Fruit fly (Drosophila melanogaster): Measurements from ENCODE around the gene eff.
A peak's percentile ranks its signal among the peaks of the same experiment; 100 is the strongest.

The eff gene

DNA sequence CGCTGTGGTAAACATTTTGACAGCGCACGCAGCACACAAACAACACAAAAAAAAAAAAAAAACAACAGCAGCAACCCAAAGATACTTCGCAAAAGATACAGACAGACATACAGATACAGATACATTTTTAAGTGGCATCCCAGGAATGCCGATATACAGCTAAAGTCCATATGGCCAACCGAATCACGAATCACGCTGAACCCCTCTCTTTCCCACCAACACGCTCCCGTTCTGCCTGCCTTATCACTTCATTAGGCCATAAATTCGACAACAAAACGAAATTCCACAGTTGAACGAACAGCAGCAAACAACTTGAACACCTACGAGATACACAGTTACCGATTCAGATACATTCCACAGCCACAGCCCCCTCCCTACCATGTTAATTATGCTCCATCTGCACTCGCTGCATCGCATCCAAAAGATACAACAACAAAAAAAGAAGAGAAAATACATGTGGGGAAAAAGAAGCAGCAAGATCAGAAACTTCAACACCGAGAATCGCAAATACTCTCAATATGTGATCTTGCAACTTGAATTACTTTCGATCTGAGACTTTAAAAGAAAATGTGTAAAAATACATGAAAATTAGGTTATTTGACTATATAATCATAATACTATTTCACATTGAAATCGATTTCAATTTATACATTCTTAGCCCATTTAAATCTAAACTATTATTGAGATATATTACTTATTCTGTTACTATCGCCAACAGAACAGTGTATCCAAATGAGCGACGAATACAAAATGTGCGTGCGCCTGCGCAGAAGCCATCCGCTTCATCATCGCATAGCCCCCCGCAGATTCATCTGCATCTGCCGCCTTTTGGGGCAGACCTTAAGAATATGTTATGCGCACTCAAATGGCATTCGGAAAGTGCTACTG is 24.7 kb downstream of the eff start (continued):
- no peak for TF ChIP-seq otp (GFP tag; IDR thresholded peaks at IDR 0.05)
- TF ChIP-seq dmrt11E (tag; optimal IDR thresholded peaks at IDR 0.05), result peak; percentile 53
- peak; percentile 3 for TF ChIP-seq dmrt99B (tag; optimal IDR thresholded peaks at IDR 0.05)
- no peak for TF ChIP-seq toy (GFP tag; IDR thresholded peaks at IDR 0.05)
- TF ChIP-seq lola (GFP tag; optimal IDR thresholded peaks at IDR 0.05), result peak in 1 of 3 experiments; percentile 61
- no peak for TF ChIP-seq Asciz (GFP tag; optimal IDR thresholded peaks at IDR 0.05)
- no peak for TF ChIP-seq CG10654 (GFP tag; optimal IDR thresholded peaks at IDR 0.05)
- TF ChIP-seq CG13424 (tag; optimal IDR thresholded peaks at IDR 0.05), result no peak
- no peak for TF ChIP-seq CG14965 (GFP tag; optimal IDR thresholded peaks at IDR 0.05; ENCODE audit: borderline replicate concordance)
- no peak for TF ChIP-seq CG15011 (GFP tag; optimal IDR thresholded peaks at IDR 0.05)
- no peak for TF ChIP-seq dan (GFP tag; IDR thresholded peaks at IDR 0.05)
- TF ChIP-seq usp (GFP tag; optimal IDR thresholded peaks at IDR 0.05), result no peak
- peak; percentile 31 for TF ChIP-seq phol (tag; optimal IDR thresholded peaks at IDR 0.05)
- peak; percentile 36 for TF ChIP-seq nom (GFP tag; optimal IDR thresholded peaks at IDR 0.05)
- TF ChIP-seq CG10147 (GFP tag; optimal IDR thresholded peaks at IDR 0.05), result no peak
- no peak for TF ChIP-seq so (GFP tag; IDR thresholded peaks at IDR 0.05)
- peak; percentile 13 for TF ChIP-seq kni (GFP tag; optimal IDR thresholded peaks at IDR 0.05)
- no peak for TF ChIP-seq CG16813 (GFP tag; IDR thresholded peaks at IDR 0.05; ENCODE audit: partially characterized antibody)
- no peak for TF ChIP-seq Tbp (GFP tag; optimal IDR thresholded peaks at IDR 0.05)
- TF ChIP-seq pfk (GFP tag; optimal IDR thresholded peaks at IDR 0.05), result no peak
- peak; percentile 15 for TF ChIP-seq CG7839 (tag; optimal IDR thresholded peaks at IDR 0.05)
- TF ChIP-seq prd (optimal IDR thresholded peaks at IDR 0.05), result no peak
- TF ChIP-seq prd (GFP tag; IDR thresholded peaks at IDR 0.05), result no peak; the same call in 2 of the 3 replicates
- no peak for TF ChIP-seq CG15479 (GFP tag; optimal IDR thresholded peaks at IDR 0.05)
- no peak for TF ChIP-seq Abd-B (GFP tag; optimal IDR thresholded peaks at IDR 0.05)
- TF ChIP-seq NfI (GFP tag; optimal IDR thresholded peaks at IDR 0.05), result no peak
- TF ChIP-seq CG8281 (tag; optimal IDR thresholded peaks at IDR 0.05), result no peak
- peak; percentile 83 for TF ChIP-seq sens (GFP tag)
- TF ChIP-seq CG7556 (GFP tag; optimal IDR thresholded peaks at IDR 0.05), result peak; percentile 7
- peak; percentile 34 for TF ChIP-seq CG33557 (GFP tag; optimal IDR thresholded peaks at IDR 0.05)
- TF ChIP-seq hbn (GFP tag; IDR thresholded peaks at IDR 0.05; ENCODE audit: partially characterized antibody), result no peak
- no peak for TF ChIP-seq bab2 (GFP tag; optimal IDR thresholded peaks at IDR 0.05)
- peak; percentile 36 for TF ChIP-seq nmo (GFP tag; optimal IDR thresholded peaks at IDR 0.05)
- TF ChIP-seq Nf-YB (GFP tag; optimal IDR thresholded peaks at IDR 0.05), result no peak
- TF ChIP-seq HLH54F (GFP tag; optimal IDR thresholded peaks at IDR 0.05), result no peak
- TF ChIP-seq Ravus (GFP tag; IDR thresholded peaks at IDR 0.05), result no peak
- no peak for TF ChIP-seq dati (GFP tag; IDR thresholded peaks at IDR 0.05)
- TF ChIP-seq Myb (GFP tag; optimal IDR thresholded peaks at IDR 0.05), result no peak
- no peak for TF ChIP-seq CG1603 (tag; optimal IDR thresholded peaks at IDR 0.05)
- no peak for TF ChIP-seq Dek (tag; optimal IDR thresholded peaks at IDR 0.05)
- no peak for TF ChIP-seq ranshi (GFP tag; IDR thresholded peaks at IDR 0.05)
- TF ChIP-seq CG12155 (GFP tag; optimal IDR thresholded peaks at IDR 0.05), result no peak
- TF ChIP-seq zfh2 (GFP tag; optimal IDR thresholded peaks at IDR 0.05), result no peak
- TF ChIP-seq CG9876 (GFP tag; optimal IDR thresholded peaks at IDR 0.05), result no peak

Measured in whole organism, embryonic.